Fruit fly (Drosophila melanogaster) whole organism: ENCODE results near the gene cv.

Experiments
- CG8478 ChIP-seq: fragments of >200 bp; optimal IDR thresholded peaks from 2 replicates; lab custom pipeline; 2018; ENCODE audit warnings: inconsistent platforms
- Dll ChIP-seq: fragments of >200 bp; optimal IDR thresholded peaks from 2 replicates; lab custom pipeline; 2017
- EcR ChIP-seq, 2 experiments: fragments of >200 bp; optimal IDR thresholded peaks; 2 replicates each; lab custom pipeline; 2017; ENCODE audit warnings: missing biosample characterization in 2 of 2, missing genetic modification characterization in 2 of 2, missing genetic modification reagents in 2 of 2
- pan ChIP-seq: fragments of >200 bp; optimal IDR thresholded peaks from 2 replicates; lab custom pipeline; 2017
- psq ChIP-seq: fragments of >200 bp; optimal IDR thresholded peaks from 2 replicates; lab custom pipeline; 2017
- usp ChIP-seq: fragments of >200 bp; optimal IDR thresholded peaks from 2 replicates; lab custom pipeline; 2017; ENCODE audit warnings: missing biosample characterization, missing genetic modification characterization, mixed read lengths

The cv gene

DNA sequence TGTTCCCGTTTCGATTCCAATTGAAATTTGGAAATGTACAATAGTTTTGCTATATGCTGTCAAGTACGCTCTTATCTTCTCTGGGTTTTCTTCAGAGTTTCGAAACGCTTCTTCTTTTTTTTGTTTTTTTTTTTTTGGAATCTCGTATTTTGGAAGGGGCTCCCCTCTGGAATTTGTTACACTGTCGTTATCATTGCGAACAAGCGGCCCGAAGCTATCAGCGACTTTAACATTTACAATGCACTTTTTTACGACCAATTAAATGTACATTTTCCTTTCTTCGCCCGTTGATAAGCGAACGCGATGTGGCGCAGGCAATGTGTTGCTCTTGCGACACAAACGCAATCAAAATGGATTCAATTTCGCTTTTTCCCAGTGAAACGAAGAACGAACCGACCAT is 12.9 kb upstream of the cv start:
- no peak for TF ChIP-seq EcR (GFP tag; optimal IDR thresholded peaks at IDR 0.05; lab: Kevin White, UChicago)
- no peak for TF ChIP-seq psq
- TF ChIP-seq usp: no peak
- TF ChIP-seq pan (lab: Kevin White, UChicago): no peak
- no peak for TF ChIP-seq Dll (lab: Kevin White, UChicago)
- no peak for TF ChIP-seq CG8478 (lab: Kevin White, UChicago)

DNA sequence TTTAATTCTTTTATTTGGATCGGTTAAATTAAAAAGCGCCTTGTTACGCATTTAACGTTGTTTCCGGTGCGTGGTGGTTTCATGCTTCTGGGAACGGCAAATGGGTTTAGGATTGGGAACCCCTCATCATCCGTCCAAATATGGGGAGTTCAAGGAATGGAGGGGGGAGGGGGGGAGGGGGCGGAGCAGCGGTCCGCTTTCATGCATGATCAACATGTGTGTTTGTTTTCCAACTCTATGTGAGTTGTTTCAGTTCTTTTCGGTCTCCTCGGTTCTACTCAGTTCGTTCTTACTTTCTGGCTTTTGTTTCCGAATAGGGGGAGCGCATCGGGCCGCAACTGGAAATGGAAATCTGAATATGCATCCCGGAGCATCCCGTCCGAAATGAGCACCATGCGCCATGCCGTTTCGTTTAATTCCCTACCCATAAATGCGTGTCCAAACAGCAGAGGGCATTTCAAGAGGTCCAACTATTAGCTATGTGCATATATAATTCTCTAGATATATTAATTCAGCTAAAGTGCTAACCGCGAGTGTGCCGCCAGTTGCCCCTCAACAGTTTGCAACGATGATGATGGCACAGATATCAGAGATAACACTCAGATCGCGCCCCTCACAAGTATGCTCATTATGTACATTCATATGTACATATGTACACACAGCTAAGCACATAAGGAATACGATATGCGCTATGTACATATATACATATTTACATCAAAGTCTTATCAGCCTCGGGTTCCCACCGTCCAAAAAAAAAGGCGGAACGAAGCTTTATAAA is 12.2 kb upstream of the cv start:
- TF ChIP-seq EcR (GFP tag; optimal IDR thresholded peaks at IDR 0.05; lab: Kevin White, UChicago) (no peak), Dll (lab: Kevin White, UChicago) (no peak), psq (no peak), usp (no peak), pan (lab: Kevin White, UChicago) (no peak), CG8478 (lab: Kevin White, UChicago) (no peak)

DNA sequence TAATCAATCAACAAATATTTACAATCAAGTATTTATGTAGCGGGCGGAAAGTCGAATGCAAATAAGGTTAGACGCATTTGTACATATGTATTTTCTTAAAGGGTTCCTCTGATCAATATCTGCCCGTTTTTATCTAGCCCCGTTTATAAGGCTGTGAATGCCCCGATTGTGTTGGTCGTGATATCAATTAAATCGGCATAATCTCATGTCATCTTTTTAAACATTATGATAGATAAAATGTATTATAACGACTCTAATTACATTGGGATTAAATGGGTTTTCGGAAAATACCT is 11.7 kb upstream of the cv start:
- no peak for TF ChIP-seq pan (lab: Kevin White, UChicago)

DNA sequence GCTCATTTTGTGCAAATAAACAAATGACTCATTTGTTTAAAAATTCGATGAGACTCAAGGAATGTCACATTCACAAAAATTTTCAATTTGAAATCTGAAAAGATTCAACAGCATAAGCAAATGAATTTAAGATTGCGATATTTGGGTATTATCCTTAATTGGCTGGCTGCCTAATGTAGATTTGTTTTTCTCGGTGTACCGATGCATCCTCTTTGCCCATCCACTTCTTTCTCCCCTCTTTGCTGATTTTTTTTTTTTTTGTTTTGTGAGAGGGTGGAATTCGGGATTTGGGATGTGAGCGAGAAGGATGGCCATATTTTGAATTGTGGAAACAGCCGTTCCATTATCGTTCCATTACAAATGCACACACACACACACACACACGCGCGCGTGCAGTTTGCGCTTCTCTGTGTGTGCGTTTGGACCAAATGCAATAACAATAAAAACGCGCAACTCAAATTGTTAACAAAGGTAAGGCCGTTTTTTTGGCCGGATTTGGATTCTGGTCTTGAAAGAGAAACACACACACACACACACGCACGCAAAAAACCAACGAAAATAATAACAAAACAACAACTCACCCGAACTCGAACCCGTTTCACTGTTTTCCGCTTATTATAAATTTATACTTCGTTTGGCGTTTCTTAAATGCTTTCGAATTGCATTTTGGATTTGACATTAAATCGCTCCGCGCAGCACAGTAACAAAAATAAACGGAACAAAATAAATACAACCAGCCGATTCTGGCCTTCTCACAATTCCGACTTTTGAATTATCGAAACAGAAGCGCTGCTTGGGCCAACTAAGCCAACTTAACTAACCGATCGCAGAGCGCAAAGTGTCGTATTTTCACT is 10.5 kb upstream of the cv start:
- no peak for TF ChIP-seq usp
- no peak for TF ChIP-seq psq
- no peak for TF ChIP-seq CG8478 (lab: Kevin White, UChicago)
- TF ChIP-seq pan (lab: Kevin White, UChicago): no peak
- no peak for TF ChIP-seq Dll (lab: Kevin White, UChicago)
- TF ChIP-seq EcR (GFP tag; optimal IDR thresholded peaks at IDR 0.05; lab: Kevin White, UChicago): no peak

DNA sequence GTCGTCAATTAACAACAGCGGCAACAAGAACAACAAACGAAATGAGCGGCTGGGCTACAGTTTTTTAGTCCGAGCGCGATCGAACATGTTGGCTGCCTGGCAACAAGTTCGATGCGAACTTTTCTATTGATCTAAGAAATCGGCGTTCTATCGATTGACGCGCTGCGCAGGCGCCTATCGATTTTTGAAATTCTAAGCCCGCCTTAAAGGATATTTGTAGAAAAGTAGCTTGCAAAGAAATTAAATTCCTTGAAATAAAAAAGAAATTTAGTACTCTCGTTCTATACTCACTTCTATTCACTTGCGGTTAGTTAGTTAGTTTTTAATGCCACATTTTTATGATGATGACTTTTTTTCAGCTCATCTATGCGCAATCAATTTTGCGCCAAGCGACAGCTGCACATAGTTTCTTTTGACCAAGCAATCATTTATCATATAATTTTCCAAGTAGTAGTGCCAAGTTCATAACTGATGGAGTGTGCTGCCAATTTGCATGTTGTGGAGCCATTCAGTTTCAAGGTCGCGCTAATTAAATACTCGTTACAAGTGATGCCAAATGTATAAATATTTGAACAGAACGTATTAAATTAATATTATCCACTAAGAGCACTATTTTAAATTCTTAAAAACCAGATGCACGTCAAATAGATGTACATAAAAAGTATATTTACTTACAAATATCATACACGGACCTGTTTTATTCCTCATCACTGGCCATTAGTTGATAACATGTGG is 9.7 kb upstream of the cv start, which contains the start of the genes Tre1 and Gr5a:
Gene Tre1 (minus strand): TSS at position 45 of the 735 bp plus-strand sequence.
Gene Gr5a (plus strand): TSS at position 685 of the 735 bp plus-strand sequence.
- TF ChIP-seq pan (lab: Kevin White, UChicago): no peak
- no peak for TF ChIP-seq usp
- no peak for TF ChIP-seq EcR (GFP tag; optimal IDR thresholded peaks at IDR 0.05; lab: Kevin White, UChicago)
- no peak for TF ChIP-seq psq
- no peak for TF ChIP-seq CG8478 (lab: Kevin White, UChicago)
- no peak for TF ChIP-seq Dll (lab: Kevin White, UChicago)

DNA sequence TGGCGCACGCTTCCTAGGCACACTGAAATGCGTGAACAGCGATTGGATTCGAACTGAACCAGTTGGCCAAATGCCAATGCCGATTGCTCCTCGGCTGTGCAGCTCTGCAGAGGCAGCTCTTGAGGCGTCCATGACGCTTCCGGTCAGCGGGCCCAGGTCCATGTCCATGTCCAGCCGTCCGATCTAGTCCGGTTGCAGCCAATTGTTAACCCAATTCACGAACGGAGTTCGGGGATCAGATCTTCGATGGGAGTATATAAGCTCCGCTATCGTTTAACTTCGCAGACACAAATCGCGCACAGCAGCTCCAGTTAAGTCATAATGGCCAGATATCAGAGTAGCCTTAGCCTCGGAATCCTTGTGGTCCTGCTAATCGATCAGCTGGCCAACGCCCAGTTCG is 6.9 kb upstream of the cv start, which contains the start of gene CG42449:
Gene CG42449 (plus strand): TSS at position 301 of the 400 bp plus-strand sequence.
- no peak for TF ChIP-seq EcR (GFP tag; optimal IDR thresholded peaks at IDR 0.05; lab: Kevin White, UChicago)
- no peak for TF ChIP-seq usp
- no peak for TF ChIP-seq CG8478 (lab: Kevin White, UChicago)
- no peak for TF ChIP-seq psq
- TF ChIP-seq pan (lab: Kevin White, UChicago): no peak
- TF ChIP-seq Dll (lab: Kevin White, UChicago): no peak

DNA sequence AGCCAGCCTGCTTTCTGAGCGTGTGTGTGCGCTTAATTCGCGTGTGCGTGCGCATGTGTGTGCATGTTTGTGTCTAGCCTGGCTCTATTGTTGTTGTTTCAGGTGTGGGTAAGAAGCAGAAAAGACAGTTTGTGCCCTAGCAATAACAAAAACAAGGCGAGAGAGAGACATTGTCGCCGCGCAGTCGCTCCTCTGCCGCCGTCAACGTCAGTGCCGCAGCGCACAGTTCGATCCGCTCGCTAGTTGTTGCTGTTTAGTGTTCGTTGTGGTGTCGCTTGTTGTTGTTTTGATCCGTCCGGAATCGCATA is 368 bp downstream of the cv start:
- TF ChIP-seq EcR (GFP tag; optimal IDR thresholded peaks at IDR 0.05; lab: Kevin White, UChicago) (no peak), psq (no peak)

DNA sequence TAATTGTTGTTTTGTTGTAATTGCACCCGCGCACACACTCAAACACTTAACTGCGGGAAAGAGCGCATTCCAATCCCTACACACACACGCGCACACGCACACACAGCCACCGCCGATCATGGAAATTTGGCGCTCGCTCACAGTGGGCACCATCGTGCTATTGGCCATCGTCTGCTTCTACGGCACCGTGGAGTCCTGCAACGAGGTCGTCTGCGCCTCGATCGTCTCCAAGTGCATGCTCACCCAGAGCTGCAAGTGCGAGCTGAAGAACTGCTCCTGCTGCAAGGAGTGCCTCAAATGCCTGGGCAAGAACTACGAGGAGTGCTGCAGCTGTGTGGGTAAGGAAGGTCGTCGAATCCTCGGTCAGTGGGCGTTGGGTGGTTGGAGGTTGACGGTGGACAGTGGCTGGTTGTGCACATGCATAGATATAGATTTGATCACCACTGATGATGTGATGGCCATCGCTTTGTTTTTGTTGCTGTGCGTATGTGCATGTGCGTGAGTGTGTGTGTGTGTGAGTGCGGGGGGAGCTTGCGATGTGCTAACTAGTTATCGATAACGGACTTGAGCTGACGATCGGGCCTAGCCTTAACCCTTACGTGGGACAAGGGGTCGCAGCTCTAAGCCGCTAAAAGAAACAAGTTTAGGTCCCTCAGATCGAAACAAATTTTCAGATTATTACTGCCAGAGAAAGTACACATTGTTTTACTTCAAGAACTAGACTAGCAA is 1.0 kb downstream of the cv start:
- TF ChIP-seq pan (lab: Kevin White, UChicago): no peak

DNA sequence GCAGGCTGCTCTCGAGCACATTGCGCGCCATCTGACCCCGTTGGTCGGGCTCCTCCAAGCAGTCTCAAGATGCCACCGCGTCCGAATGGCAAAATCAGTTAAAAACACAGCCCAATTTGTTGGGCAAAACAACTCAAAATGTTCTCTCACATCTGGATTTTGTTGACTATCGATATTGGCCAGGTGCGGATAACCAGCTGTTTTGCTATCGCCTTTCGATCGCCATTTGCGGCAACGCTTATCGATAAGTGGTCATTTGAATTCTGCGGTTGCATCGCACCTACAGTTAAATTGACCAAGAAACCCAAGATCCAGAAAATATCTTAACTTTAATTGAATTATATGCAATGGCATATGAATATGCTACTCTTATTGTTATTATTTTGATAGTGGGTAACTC is 5.2 kb downstream of the cv start, which contains the start of gene CG3149:
Gene CG3149 (minus strand): TSS at position 171 of the 400 bp plus-strand sequence.
- no peak for TF ChIP-seq Dll (lab: Kevin White, UChicago)
- TF ChIP-seq EcR (GFP tag; optimal IDR thresholded peaks at IDR 0.05; lab: Kevin White, UChicago): no peak
- no peak for TF ChIP-seq CG8478 (lab: Kevin White, UChicago)

DNA sequence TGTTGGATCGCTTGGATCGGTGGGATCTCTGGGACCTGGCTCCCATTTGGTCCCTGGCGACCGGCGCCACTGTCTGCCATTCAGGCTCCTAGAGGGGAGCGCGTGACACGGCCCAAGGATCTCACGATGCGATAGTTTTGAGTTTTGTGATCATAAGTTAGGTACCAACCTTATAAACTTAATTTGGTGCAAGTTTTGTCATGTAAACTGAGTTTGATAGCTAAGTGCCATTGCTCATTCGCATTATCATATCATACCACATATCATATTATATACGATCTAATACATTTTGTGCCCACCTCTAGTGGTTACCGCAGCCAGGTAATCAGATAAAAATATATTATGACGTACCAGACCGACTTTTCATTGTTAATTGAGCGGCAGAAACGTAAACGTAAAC is 6.2 kb downstream of the cv start:
- TF ChIP-seq CG8478 (lab: Kevin White, UChicago) (no peak), EcR (GFP tag; optimal IDR thresholded peaks at IDR 0.05; lab: Kevin White, UChicago) (no peak), Dll (lab: Kevin White, UChicago) (no peak), pan (lab: Kevin White, UChicago) (no peak), psq (no peak), usp (no peak)

DNA sequence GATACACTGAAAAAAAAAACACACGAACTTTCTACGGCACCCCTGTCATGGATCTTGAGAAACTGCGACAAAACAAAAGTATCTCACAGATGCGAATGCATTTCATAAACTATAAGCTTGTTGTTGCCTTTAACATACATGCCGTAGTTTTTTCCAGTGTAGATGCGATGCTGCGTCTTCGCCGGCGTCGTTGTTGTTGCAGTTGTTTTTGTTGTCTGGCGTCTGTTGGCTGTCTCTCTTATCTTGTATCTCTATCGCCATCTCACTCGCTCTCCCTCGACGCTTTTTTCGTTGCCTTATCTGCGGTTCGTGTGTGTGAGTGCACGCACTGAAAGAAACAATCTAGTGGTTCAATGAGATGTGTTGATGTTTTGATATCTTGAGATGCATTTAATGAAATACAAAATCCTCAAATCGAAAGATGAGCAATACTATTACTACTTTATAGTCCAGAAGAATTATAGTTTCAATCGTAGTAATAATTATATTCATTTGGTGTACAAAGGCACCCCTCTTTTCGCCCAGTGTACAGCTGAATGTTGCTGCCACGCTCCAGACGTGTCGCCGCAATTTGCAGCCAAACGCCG is 6.7 kb downstream of the cv start:
- TF ChIP-seq CG8478 (lab: Kevin White, UChicago) (no peak), usp (no peak)
